Worm (Caenorhabditis elegans) whole organism, mixed stage, embryonic: Measurements from ENCODE around the gene tmem-184.

ENCODE experiments used
- M03D4.4 ChIP-seq: sonication (generic microtip); optimal IDR thresholded peaks from 2 replicates; lab custom pipeline; 2017; ENCODE audit warnings: mild to moderate bottlenecking, missing genetic modification characterization, missing compliant biosample characterization
- bed-3 ChIP-seq: fragments of 200-800 bp; sonication (Bioruptor generic); optimal IDR thresholded peaks from 3 replicates; lab custom pipeline; 2018; ENCODE audit warnings: mild to moderate bottlenecking, missing genetic modification characterization, moderate library complexity, missing compliant biosample characterization
- blmp-1 ChIP-seq: fragments of 150-350 bp; optimal IDR thresholded peaks from 2 replicates; lab custom pipeline; 2014; ENCODE audit warnings: missing biosample characterization, missing genetic modification characterization
- ceh-39 ChIP-seq: fragments of 150-350 bp; optimal IDR thresholded peaks from 2 replicates; lab custom pipeline; 2014; ENCODE audit warnings: missing biosample characterization, missing genetic modification characterization
- ceh-43 ChIP-seq: fragments of 200-800 bp; sonication (Bioruptor generic); optimal IDR thresholded peaks from 2 replicates; lab custom pipeline; 2018; ENCODE audit warnings: mild to moderate bottlenecking, missing genetic modification characterization, moderate library complexity, missing compliant biosample characterization
- ceh-83 ChIP-seq: fragments of 200-800 bp; sonication (Bioruptor generic); optimal IDR thresholded peaks from 2 replicates; lab custom pipeline; 2018; ENCODE audit warnings: mild to moderate bottlenecking, missing genetic modification characterization, missing compliant biosample characterization
- ces-1 ChIP-seq: fragments of 150-350 bp; optimal IDR thresholded peaks from 2 replicates; lab custom pipeline; 2014; ENCODE audit warnings: missing biosample characterization, missing genetic modification reagents, missing genetic modification characterization
- cnd-1 ChIP-seq: fragments of 200-800 bp; sonication (Bioruptor generic); optimal IDR thresholded peaks from 2 replicates; lab custom pipeline; 2018; ENCODE audit warnings: mild to moderate bottlenecking, missing genetic modification characterization, missing compliant biosample characterization
- drap-1 ChIP-seq: fragments of 200-800 bp; sonication (Bioruptor generic); optimal IDR thresholded peaks from 3 replicates; lab custom pipeline; 2018; ENCODE audit warnings: mild to moderate bottlenecking, missing genetic modification characterization, missing compliant biosample characterization
- elt-1 ChIP-seq: sonication (generic microtip); optimal IDR thresholded peaks from 2 replicates; lab custom pipeline; 2017; ENCODE audit warnings: missing genetic modification characterization, mild to moderate bottlenecking, missing compliant biosample characterization, antibody characterized with exemption, moderate library complexity, borderline replicate concordance; ENCODE audit not compliant: insufficient read depth
- elt-3 ChIP-seq: fragments of 150-350 bp; optimal IDR thresholded peaks from 2 replicates; lab custom pipeline; 2014; ENCODE audit warnings: missing biosample characterization, missing genetic modification characterization
- flh-1 ChIP-seq: fragments of 200-800 bp; sonication (Bioruptor generic); optimal IDR thresholded peaks from 2 replicates; lab custom pipeline; 2018; ENCODE audit warnings: mild to moderate bottlenecking, missing genetic modification characterization, moderate library complexity, missing compliant biosample characterization
- ham-2 ChIP-seq: fragments of 200-800 bp; sonication (Bioruptor generic); optimal IDR thresholded peaks from 2 replicates; lab custom pipeline; 2018; ENCODE audit warnings: mild to moderate bottlenecking, missing genetic modification characterization, missing compliant biosample characterization
- hlh-1 ChIP-seq: fragments of 150-350 bp; optimal IDR thresholded peaks from 2 replicates; lab custom pipeline; 2014; ENCODE audit warnings: missing biosample characterization, missing genetic modification reagents, missing genetic modification characterization
- lin-13 ChIP-seq: fragments of 150-350 bp; optimal IDR thresholded peaks from 2 replicates; lab custom pipeline; 2014; ENCODE audit warnings: missing biosample characterization, missing genetic modification characterization
- lin-32 ChIP-seq: fragments of 200-800 bp; sonication (Bioruptor generic); optimal IDR thresholded peaks from 2 replicates; lab custom pipeline; 2018; ENCODE audit warnings: mild to moderate bottlenecking, missing genetic modification characterization, missing compliant biosample characterization
- lsy-2 ChIP-seq: fragments of 150-350 bp; optimal IDR thresholded peaks from 2 replicates; lab custom pipeline; 2014; ENCODE audit warnings: missing biosample characterization, missing genetic modification characterization
- mab-5 ChIP-seq: fragments of 150-350 bp; optimal IDR thresholded peaks from 2 replicates; lab custom pipeline; 2014; ENCODE audit warnings: missing biosample characterization, missing genetic modification characterization
- mep-1 ChIP-seq: fragments of 150-350 bp; optimal IDR thresholded peaks from 2 replicates; lab custom pipeline; 2017; ENCODE audit warnings: missing biosample characterization, missing genetic modification reagents, missing genetic modification characterization, inconsistent platforms
- mls-2 ChIP-seq: sonication (generic microtip); optimal IDR thresholded peaks from 2 replicates; lab custom pipeline; 2016; ENCODE audit warnings: mild to moderate bottlenecking, missing genetic modification characterization, moderate library complexity, missing compliant biosample characterization
- nhr-12 ChIP-seq: fragments of 150-350 bp; optimal IDR thresholded peaks from 2 replicates; lab custom pipeline; 2014; ENCODE audit warnings: missing biosample characterization, missing genetic modification characterization
- nhr-2 ChIP-seq: fragments of 150-350 bp; optimal IDR thresholded peaks from 2 replicates; lab custom pipeline; 2014; ENCODE audit warnings: missing biosample characterization, missing genetic modification characterization
- nhr-237 ChIP-seq: fragments of 150-350 bp; optimal IDR thresholded peaks from 2 replicates; lab custom pipeline; 2014; ENCODE audit warnings: missing biosample characterization, missing genetic modification characterization
- nhr-28 ChIP-seq: fragments of 150-350 bp; optimal IDR thresholded peaks from 2 replicates; lab custom pipeline; 2014; ENCODE audit warnings: missing biosample characterization, missing genetic modification characterization
- nhr-76 ChIP-seq: sonication (generic microtip); optimal IDR thresholded peaks from 2 replicates; lab custom pipeline; 2017; ENCODE audit warnings: missing biosample characterization, missing genetic modification characterization
- pha-4 ChIP-seq: fragments of 150-350 bp; optimal IDR thresholded peaks from 2 replicates; lab custom pipeline; 2018; ENCODE audit warnings: missing biosample characterization, missing genetic modification reagents, missing genetic modification characterization
- sem-2 ChIP-seq: fragments of 200-800 bp; sonication (Bioruptor generic); optimal IDR thresholded peaks from 2 replicates; lab custom pipeline; 2018; ENCODE audit warnings: mild to moderate bottlenecking, missing genetic modification characterization, missing compliant biosample characterization
- snpc-4 ChIP-seq: fragments of 150-350 bp; optimal IDR thresholded peaks from 2 replicates; lab custom pipeline; 2014; ENCODE audit warnings: missing biosample characterization, missing genetic modification characterization
- sptf-1 ChIP-seq: sonication (generic microtip); optimal IDR thresholded peaks from 2 replicates; lab custom pipeline; 2017; ENCODE audit warnings: mild to moderate bottlenecking, missing genetic modification characterization, moderate library complexity, missing compliant biosample characterization
- tbx-8 ChIP-seq: fragments of 200-800 bp; sonication (Bioruptor generic); optimal IDR thresholded peaks from 2 replicates; lab custom pipeline; 2018; ENCODE audit warnings: mild to moderate bottlenecking, missing genetic modification characterization, moderate library complexity, missing compliant biosample characterization
- unc-120 ChIP-seq: sonication (generic microtip); optimal IDR thresholded peaks from 2 replicates; lab custom pipeline; 2017; ENCODE audit warnings: missing genetic modification characterization, missing compliant biosample characterization; ENCODE audit not compliant: poor library complexity, severe bottlenecking
- unc-39 ChIP-seq: fragments of 150-350 bp; optimal IDR thresholded peaks from 2 replicates; lab custom pipeline; 2014; ENCODE audit warnings: missing biosample characterization, missing genetic modification characterization
- unc-62 ChIP-seq: fragments of 150-350 bp; optimal IDR thresholded peaks from 2 replicates; lab custom pipeline; 2014; ENCODE audit warnings: missing biosample characterization, missing genetic modification reagents, missing genetic modification characterization
- zip-8 ChIP-seq: fragments of 150-350 bp; optimal IDR thresholded peaks from 2 replicates; lab custom pipeline; 2014; ENCODE audit warnings: missing biosample characterization, missing genetic modification characterization
- ztf-11 ChIP-seq: fragments of 150-350 bp; optimal IDR thresholded peaks from 2 replicates; lab custom pipeline; 2014; ENCODE audit warnings: missing biosample characterization, missing genetic modification characterization

Gene tmem-184

DNA sequence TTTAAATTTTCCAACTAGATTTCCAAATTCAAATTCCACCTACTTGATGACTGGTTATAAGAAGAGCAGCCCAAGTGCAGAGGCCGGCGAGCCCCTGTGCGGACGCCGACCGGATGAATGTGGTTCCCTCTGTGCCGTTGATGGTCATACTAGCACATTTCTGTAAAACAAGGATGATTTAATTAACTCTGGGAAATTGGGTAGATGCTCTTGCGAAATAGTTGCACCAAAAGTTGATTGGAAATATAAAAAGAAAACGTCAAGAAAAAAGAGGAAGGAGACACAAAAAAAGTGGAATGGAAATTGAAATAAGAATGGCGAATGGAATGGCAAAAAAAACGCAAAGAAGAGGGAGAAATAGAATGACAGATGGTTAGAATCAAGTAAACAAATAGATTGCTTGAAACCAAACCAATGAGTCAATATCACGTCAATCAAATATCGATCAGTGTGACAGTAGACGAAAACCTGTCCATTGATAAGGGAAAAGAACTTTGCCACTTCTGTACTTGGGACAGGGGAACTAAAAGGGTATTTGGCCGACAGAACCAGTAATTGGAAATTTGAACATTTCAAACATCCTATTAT, at the start of gene tmem-184:
TSS of gene tmem-184 (minus strand) at position 164 of the 588 bp plus-strand sequence.
- no peak for TF ChIP-seq sem-2 (GFP tag; lab: Kevin White, UChicago)
- peak; percentile 33 for TF ChIP-seq ces-1
- TF ChIP-seq unc-62, result peak; percentile 33

DNA sequence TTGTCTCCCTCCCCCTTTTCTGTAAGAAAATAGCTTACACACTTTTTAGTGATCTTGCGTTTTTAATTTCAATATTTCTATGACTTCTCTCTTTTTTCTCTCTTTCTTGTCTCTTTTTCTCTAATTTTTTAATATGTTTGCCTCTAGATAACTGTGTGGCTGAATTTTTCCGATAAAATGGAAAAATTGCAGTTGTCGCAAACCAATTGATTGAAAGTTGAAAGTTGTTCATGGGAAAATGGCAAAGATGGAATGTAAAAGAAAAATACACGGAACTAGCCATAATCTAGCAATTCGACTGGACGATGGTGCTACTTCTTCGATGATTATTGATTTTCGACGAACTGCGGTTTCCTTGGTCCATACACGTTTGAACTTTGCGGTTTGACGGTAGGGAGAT, 49.2 kb upstream of the tmem-184 start:
- TF ChIP-seq mls-2 (tag; lab: Kevin White, UChicago) (no peak), hlh-1 (tag; lab: Kevin White, UChicago) (no peak), nhr-12 (no peak), ztf-11 (tag; lab: Kevin White, UChicago) (no peak), lsy-2 (tag; lab: Kevin White, UChicago) (no peak), sptf-1 (no peak), nhr-28 (tag; lab: Kevin White, UChicago) (no peak), ceh-39 (no peak), elt-1 (tag; lab: Kevin White, UChicago) (no peak), elt-3 (tag; lab: Kevin White, UChicago) (no peak), cnd-1 (tag; lab: Kevin White, UChicago) (no peak), mep-1 (tag; lab: Kevin White, UChicago) (no peak), tbx-8 (GFP tag; lab: Kevin White, UChicago) (no peak), ceh-43 (no peak), unc-62 (no peak), M03D4.4 (tag; lab: Kevin White, UChicago) (no peak)

DNA sequence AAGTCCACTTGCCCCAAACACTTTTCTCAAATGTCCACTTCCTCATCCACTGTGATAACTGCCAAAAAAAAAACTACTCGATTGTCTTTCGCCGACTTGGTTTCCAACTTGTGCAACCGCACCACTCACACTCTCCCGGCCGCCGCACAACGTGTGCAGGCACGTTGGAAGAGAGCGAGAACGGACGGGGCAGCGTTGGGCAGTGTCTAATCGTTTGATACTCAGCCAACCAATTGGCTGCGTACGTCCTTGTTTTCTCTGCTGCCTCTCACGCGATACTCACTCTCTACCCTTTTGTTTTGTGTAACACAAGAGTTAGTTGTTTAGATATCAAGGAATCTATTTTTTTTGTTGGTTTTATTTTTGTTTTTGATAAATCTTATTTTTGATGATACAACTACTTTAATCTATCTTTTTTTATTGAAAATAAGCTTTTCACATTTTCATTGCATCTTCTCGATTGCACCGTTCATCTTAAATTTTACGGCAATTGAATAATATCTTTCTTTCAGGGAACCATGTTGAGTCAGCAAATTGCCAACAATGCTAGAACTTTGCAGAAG, 46.9 kb upstream of the tmem-184 start, which contains the start of gene sucl-1:
TSS of gene sucl-1 (plus strand) at position 513 of the 563 bp plus-strand sequence.
- TF ChIP-seq nhr-12 (no peak), elt-3 (tag; lab: Kevin White, UChicago) (no peak), elt-1 (tag; lab: Kevin White, UChicago) (no peak), snpc-4 (tag; lab: Kevin White, UChicago) (no peak), lin-13 (tag; lab: Kevin White, UChicago) (peak; percentile 57), drap-1 (GFP tag; lab: Kevin White, UChicago) (peak; percentile 42), flh-1 (GFP tag; lab: Kevin White, UChicago) (no peak), cnd-1 (tag; lab: Kevin White, UChicago) (peak; percentile 31), ceh-83 (GFP tag; lab: Kevin White, UChicago) (no peak), zip-8 (tag; lab: Kevin White, UChicago) (no peak), ceh-39 (peak; percentile 66), nhr-76 (no peak), sptf-1 (no peak), nhr-2 (tag; lab: Kevin White, UChicago) (peak; percentile 21), sem-2 (GFP tag; lab: Kevin White, UChicago) (no peak), pha-4 (peak; percentile 43), hlh-1 (tag; lab: Kevin White, UChicago) (peak; percentile 58), ztf-11 (tag; lab: Kevin White, UChicago) (peak; percentile 43), M03D4.4 (tag; lab: Kevin White, UChicago) (peak; percentile 51), nhr-237 (tag; lab: Kevin White, UChicago) (no peak), lin-32 (GFP tag; lab: Kevin White, UChicago) (no peak), ham-2 (GFP tag; lab: Kevin White, UChicago) (peak; percentile 18), nhr-28 (tag; lab: Kevin White, UChicago) (no peak), tbx-8 (GFP tag; lab: Kevin White, UChicago) (no peak), lsy-2 (tag; lab: Kevin White, UChicago) (peak; percentile 16), unc-120 (tag; lab: Kevin White, UChicago) (peak; percentile 64), ces-1 (peak; percentile 62), ceh-43 (no peak), mep-1 (tag; lab: Kevin White, UChicago) (peak; percentile 83), mab-5 (tag; lab: Kevin White, UChicago) (no peak), blmp-1 (tag; lab: Kevin White, UChicago) (no peak), mls-2 (tag; lab: Kevin White, UChicago) (peak; percentile 86), bed-3 (GFP tag; lab: Kevin White, UChicago) (no peak), unc-39 (tag; lab: Kevin White, UChicago) (no peak), unc-62 (peak; percentile 43)
